Worm (Caenorhabditis elegans) whole organism, L4 larva: Measurements from ENCODE around the gene Y39A3CL.7.
A peak's percentile ranks its signal among the peaks of the same experiment; 100 is the strongest.

Experiments
- F10B5.3 ChIP-seq: sonication (generic microtip); optimal IDR thresholded peaks from 2 replicates; lab custom pipeline; 2016; ENCODE audit warnings: mild to moderate bottlenecking, missing genetic modification characterization, missing compliant biosample characterization
- F26F4.8 ChIP-seq: fragments of 200-800 bp; sonication (Bioruptor generic); conservative IDR thresholded peaks from 2 replicates; pipeline ENCODE4 v1.3.6; 2022; ENCODE audit warnings: missing genetic modification characterization, missing compliant biosample characterization
- F37D6.2 ChIP-seq: sonication (generic microtip); optimal IDR thresholded peaks from 2 replicates; lab custom pipeline; 2016; ENCODE audit warnings: mild to moderate bottlenecking, missing genetic modification characterization, missing compliant biosample characterization
- F44E2.7 ChIP-seq: fragments of 200-800 bp; sonication (Bioruptor generic); IDR thresholded peaks from 2 replicates; pipeline ENCODE4 v2.1.2; 2022; ENCODE audit warnings: missing genetic modification characterization, missing compliant biosample characterization
- F49E8.2 ChIP-seq: sonication (generic microtip); optimal IDR thresholded peaks from 2 replicates; lab custom pipeline; 2016; ENCODE audit warnings: missing compliant biosample characterization, mild to moderate bottlenecking, missing genetic modification characterization, borderline replicate concordance
- R02D3.7 ChIP-seq: fragments of 150-350 bp; sonication (generic microtip); optimal IDR thresholded peaks from 3 replicates; lab custom pipeline; 2014; ENCODE audit warnings: missing biosample characterization, missing genetic modification characterization
- T20F7.1 ChIP-seq: fragments of 200-800 bp; sonication (Bioruptor generic); optimal IDR thresholded peaks from 2 replicates; lab custom pipeline; 2018; ENCODE audit warnings: mild to moderate bottlenecking, missing genetic modification characterization, missing compliant biosample characterization
- Y5F2A.4 ChIP-seq: fragments of 200-800 bp; sonication (Bioruptor generic); optimal IDR thresholded peaks from 2 replicates; lab custom pipeline; 2018; ENCODE audit warnings: mild to moderate bottlenecking, missing genetic modification characterization, missing compliant biosample characterization
- aha-1 ChIP-seq: fragments of 150-350 bp; peaks from one replicate; lab custom pipeline; 2014; ENCODE audit warnings: missing biosample characterization, missing genetic modification characterization
- aly-2 ChIP-seq: sonication (generic microtip); optimal IDR thresholded peaks from 2 replicates; lab custom pipeline; 2018; ENCODE audit warnings: missing biosample characterization, missing genetic modification characterization
- ama-1 ChIP-seq: fragments of 150-350 bp; optimal IDR thresholded peaks from 2 replicates; lab custom pipeline; 2014; ENCODE audit warnings: inconsistent platforms, mixed read lengths
- ceh-20 ChIP-seq: fragments of 200-800 bp; sonication (Bioruptor generic); IDR thresholded peaks from 2 replicates; pipeline ENCODE4 v1.3.6; 2022; ENCODE audit warnings: missing genetic modification reagents, missing genetic modification characterization, missing compliant biosample characterization
- ceh-28 ChIP-seq: fragments of 150-350 bp; optimal IDR thresholded peaks from 2 replicates; lab custom pipeline; 2014; ENCODE audit warnings: missing biosample characterization, missing genetic modification reagents, missing genetic modification characterization
- ceh-32 ChIP-seq: sonication (generic microtip); optimal IDR thresholded peaks from 2 replicates; lab custom pipeline; 2016; ENCODE audit warnings: mild to moderate bottlenecking, missing genetic modification characterization, missing compliant biosample characterization; ENCODE audit not compliant: poor library complexity
- ceh-44 ChIP-seq: fragments of 200-800 bp; sonication (Bioruptor generic); IDR thresholded peaks from 2 replicates; pipeline ENCODE4 v1.3.6; 2022; ENCODE audit warnings: missing genetic modification reagents, missing genetic modification characterization, missing compliant biosample characterization
- dmd-6 ChIP-seq: fragments of 200-800 bp; sonication (Bioruptor generic); IDR thresholded peaks from 2 replicates; pipeline ENCODE4 v1.3.6; 2022; ENCODE audit warnings: missing genetic modification reagents, missing genetic modification characterization, missing compliant biosample characterization
- dpl-1 ChIP-seq: fragments of 150-350 bp; optimal IDR thresholded peaks from 2 replicates; lab custom pipeline; 2014; ENCODE audit warnings: missing biosample characterization, missing genetic modification reagents, missing genetic modification characterization
- duxl-1 ChIP-seq: sonication (generic microtip); optimal IDR thresholded peaks from 2 replicates; lab custom pipeline; 2016; ENCODE audit warnings: mild to moderate bottlenecking, missing genetic modification characterization, moderate library complexity, missing compliant biosample characterization; ENCODE audit not compliant: poor library complexity
- egl-27 ChIP-seq: sonication (generic microtip); optimal IDR thresholded peaks from 3 replicates; lab custom pipeline; 2017; ENCODE audit warnings: missing biosample characterization, missing genetic modification reagents, missing genetic modification characterization
- egl-43 ChIP-seq: fragments of 200-800 bp; sonication (Bioruptor generic); IDR thresholded peaks from 2 replicates; pipeline ENCODE4 v1.3.6; 2022; ENCODE audit warnings: missing genetic modification reagents, missing genetic modification characterization, missing compliant biosample characterization
- hlh-11 ChIP-seq: fragments of 200-800 bp; sonication (Bioruptor generic); optimal IDR thresholded peaks from 2 replicates; lab custom pipeline; 2018; ENCODE audit warnings: mild to moderate bottlenecking, missing genetic modification characterization, missing compliant biosample characterization
- hlh-30 ChIP-seq: sonication (generic microtip); optimal IDR thresholded peaks from 2 replicates; lab custom pipeline; 2017; ENCODE audit warnings: antibody characterized with exemption, mild to moderate bottlenecking, missing genetic modification characterization, missing compliant biosample characterization; ENCODE audit not compliant: insufficient read depth
- hmg-1.1 ChIP-seq: fragments of 200-800 bp; sonication (Bioruptor generic); IDR thresholded peaks from 2 replicates; pipeline ENCODE4 v1.3.6; 2022; ENCODE audit warnings: missing genetic modification reagents, missing genetic modification characterization, missing compliant biosample characterization
- lim-7 ChIP-seq: fragments of 200-800 bp; sonication (Bioruptor generic); IDR thresholded peaks from 2 replicates; pipeline ENCODE4 v1.3.6; 2022; ENCODE audit warnings: missing genetic modification characterization, missing compliant biosample characterization
- lin-39 ChIP-seq: fragments of 150-350 bp; optimal IDR thresholded peaks from 2 replicates; lab custom pipeline; 2014; ENCODE audit warnings: missing biosample characterization, missing genetic modification reagents, missing genetic modification characterization
- madf-5 ChIP-seq, 2 experiments: fragments of 200-800 bp; sonication (Bioruptor generic); IDR thresholded peaks; 2 replicates each; pipeline ENCODE4 v1.3.6; 2022; ENCODE audit warnings: missing compliant biosample characterization in 2 of 2, missing genetic modification characterization in 2 of 2
- mes-2 ChIP-seq: sonication (generic microtip); optimal IDR thresholded peaks from 2 replicates; lab custom pipeline; 2016; ENCODE audit warnings: missing genotype, mild to moderate bottlenecking, missing genetic modification characterization, missing compliant biosample characterization; ENCODE audit not compliant: poor library complexity, severe bottlenecking
- nhr-11 ChIP-seq: fragments of 150-350 bp; optimal IDR thresholded peaks from 2 replicates; lab custom pipeline; 2014; ENCODE audit warnings: missing biosample characterization, missing genetic modification characterization
- nhr-25 ChIP-seq: sonication (generic microtip); optimal IDR thresholded peaks from 2 replicates; lab custom pipeline; 2017; ENCODE audit warnings: missing genetic modification characterization, mild to moderate bottlenecking, missing compliant biosample characterization, antibody characterized with exemption, moderate library complexity, borderline replicate concordance; ENCODE audit not compliant: insufficient read depth
- nhr-28 ChIP-seq: fragments of 150-350 bp; optimal IDR thresholded peaks from 2 replicates; lab custom pipeline; 2014; ENCODE audit warnings: missing biosample characterization, missing genetic modification characterization
- nhr-41 ChIP-seq: fragments of 200-800 bp; sonication (Bioruptor generic); IDR thresholded peaks from 2 replicates; pipeline ENCODE4 v1.3.6; 2022; ENCODE audit warnings: missing genetic modification reagents, missing genetic modification characterization, missing compliant biosample characterization
- nhr-76 ChIP-seq: fragments of 150-350 bp; optimal IDR thresholded peaks from 2 replicates; lab custom pipeline; 2014; ENCODE audit warnings: missing biosample characterization, missing genetic modification characterization
- php-3 ChIP-seq: fragments of 200-800 bp; sonication (Bioruptor generic); IDR thresholded peaks from 2 replicates; pipeline ENCODE4 v1.3.6; 2022; ENCODE audit warnings: missing genetic modification reagents, missing genetic modification characterization, missing compliant biosample characterization
- pqm-1 ChIP-seq: sonication (generic microtip); optimal IDR thresholded peaks from 2 replicates; lab custom pipeline; 2017; ENCODE audit warnings: missing biosample characterization, missing genetic modification characterization
- snpc-1.2 ChIP-seq: fragments of 200-800 bp; sonication (Bioruptor generic); IDR thresholded peaks from 2 replicates; pipeline ENCODE4 v1.3.6; 2022; ENCODE audit warnings: missing genetic modification reagents, missing genetic modification characterization, missing compliant biosample characterization
- tag-97 ChIP-seq: fragments of 200-800 bp; sonication (Bioruptor generic); IDR thresholded peaks from 2 replicates; pipeline ENCODE4 v1.3.6; 2022; ENCODE audit warnings: missing genetic modification characterization, missing compliant biosample characterization
- unc-130 ChIP-seq: sonication (generic microtip); optimal IDR thresholded peaks from 2 replicates; lab custom pipeline; 2016; ENCODE audit warnings: missing genetic modification reagents, missing genetic modification characterization, missing compliant biosample characterization
- unc-39 ChIP-seq: sonication (generic microtip); optimal IDR thresholded peaks from 2 replicates; lab custom pipeline; 2017; ENCODE audit warnings: missing biosample characterization, missing genetic modification characterization
- unc-62 ChIP-seq, 3 experiments: fragments of 150-350 bp in 1 of 3; sonication (generic microtip); optimal IDR thresholded peaks in 2 of 3; peaks in 1 of 3; 1 replicate in 1 of 3; 2 replicates in 2 of 3; lab custom pipeline; 2014 to 2017; ENCODE audit warnings: missing biosample characterization in 3 of 3, missing genetic modification characterization in 3 of 3, missing genetic modification reagents in 3 of 3, missing genotype in 1 of 3
- vab-7 ChIP-seq: fragments of 200-800 bp; sonication (Bioruptor generic); IDR thresholded peaks from 2 replicates; pipeline ENCODE4 v1.3.6; 2022; ENCODE audit warnings: missing genetic modification reagents, missing genetic modification characterization, missing compliant biosample characterization
- zfp-3 ChIP-seq: fragments of 200-800 bp; sonication (Bioruptor generic); conservative IDR thresholded peaks from 2 replicates; pipeline ENCODE4 v1.3.6; 2022; ENCODE audit warnings: missing genetic modification reagents, missing genetic modification characterization, missing compliant biosample characterization

The Y39A3CL.7 gene

DNA sequence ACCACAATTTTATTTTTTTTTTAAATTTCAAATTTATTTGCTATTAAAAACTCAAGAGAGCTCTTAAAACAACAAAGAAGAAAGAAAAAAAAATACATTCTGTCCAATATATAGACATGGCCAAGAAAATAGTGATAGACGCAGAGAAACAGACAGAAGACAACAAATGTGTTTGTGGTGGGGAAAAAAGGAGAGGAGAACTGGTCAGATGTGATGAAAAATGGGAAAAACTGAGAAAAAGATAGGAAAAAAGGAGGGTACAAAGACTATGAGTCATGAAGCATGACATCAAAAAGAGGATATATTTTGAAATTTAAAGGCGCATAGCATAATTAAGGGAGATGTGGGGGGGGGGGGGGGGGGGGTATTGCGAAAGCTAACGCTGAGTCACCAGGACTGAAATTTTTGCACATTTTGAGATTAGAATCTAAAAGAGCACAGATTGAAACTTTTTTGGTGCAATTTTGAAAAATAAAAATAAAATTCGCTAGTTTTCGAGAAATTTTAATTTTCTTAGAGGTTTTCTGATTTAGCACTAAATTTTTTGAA, 5.6 kb upstream of the Y39A3CL.7 start (continued):
- TF ChIP-seq ceh-32 (tag; lab: Kevin White, UChicago) (no peak), F10B5.3 (tag; lab: Kevin White, UChicago) (no peak), R02D3.7 (tag; lab: Kevin White, UChicago) (no peak), php-3 (GFP tag; lab: Robert Waterston, UW) (no peak), dmd-6 (peak; percentile 36), vab-7 (GFP tag; lab: Robert Waterston, UW) (no peak), ceh-28 (tag; lab: Kevin White, UChicago) (no peak), ceh-20 (0 out of 2 replicates have a peak, but pooled peaks have one; percentile 25), lin-39 (no peak), nhr-41 (GFP tag; lab: Robert Waterston, UW) (no peak), unc-39 (no peak), ceh-44 (GFP tag; lab: Robert Waterston, UW) (no peak), duxl-1 (tag; lab: Kevin White, UChicago) (no peak), ama-1 (lab: Kevin White, UChicago) (no peak), mes-2 (tag; lab: Kevin White, UChicago) (no peak), lim-7 (GFP tag; lab: Robert Waterston, UW) (no peak), nhr-11 (tag; lab: Kevin White, UChicago) (peak; percentile 32), snpc-1.2 (no peak), hlh-11 (peak; percentile 59), F26F4.8 (GFP tag; lab: Robert Waterston, UW) (no peak), nhr-25 (tag; lab: Kevin White, UChicago) (no peak), Y5F2A.4 (GFP tag; lab: Kevin White, UChicago) (no peak), pqm-1 (tag; lab: Kevin White, UChicago) (no peak), aha-1 (tag; lab: Kevin White, UChicago) (no peak), F37D6.2 (tag; lab: Kevin White, UChicago) (no peak), nhr-76 (tag; lab: Kevin White, UChicago) (no peak), F44E2.7 (GFP tag; lab: Robert Waterston, UW) (no peak), hlh-30 (tag; lab: Kevin White, UChicago) (peak; percentile 60), unc-130 (GFP tag; lab: Kevin White, UChicago) (no peak), egl-27 (tag; lab: Kevin White, UChicago) (no peak), aly-2 (no peak), zfp-3 (no peak), nhr-28 (peak; percentile 38), madf-5 (GFP tag; IDR thresholded peaks at IDR 0.05; lab: Robert Waterston, UW) (no peak), T20F7.1 (GFP tag; lab: Kevin White, UChicago) (no peak), hmg-1.1 (peak; percentile 46; the same call in 1 of the 2 replicates), egl-43 (GFP tag; lab: Robert Waterston, UW) (no peak), dpl-1 (GFP tag; lab: Kevin White, UChicago) (peak; percentile 40), unc-62 (GFP tag; optimal IDR thresholded peaks at IDR 0.05 in 1 of 2; lab: Kevin White, UChicago) (peak in 1 of 2 experiments; percentile 33), unc-62 (tag; optimal IDR thresholded peaks at IDR 0.05; lab: Kevin White, UChicago) (no peak), F49E8.2 (tag; lab: Kevin White, UChicago) (no peak)

DNA sequence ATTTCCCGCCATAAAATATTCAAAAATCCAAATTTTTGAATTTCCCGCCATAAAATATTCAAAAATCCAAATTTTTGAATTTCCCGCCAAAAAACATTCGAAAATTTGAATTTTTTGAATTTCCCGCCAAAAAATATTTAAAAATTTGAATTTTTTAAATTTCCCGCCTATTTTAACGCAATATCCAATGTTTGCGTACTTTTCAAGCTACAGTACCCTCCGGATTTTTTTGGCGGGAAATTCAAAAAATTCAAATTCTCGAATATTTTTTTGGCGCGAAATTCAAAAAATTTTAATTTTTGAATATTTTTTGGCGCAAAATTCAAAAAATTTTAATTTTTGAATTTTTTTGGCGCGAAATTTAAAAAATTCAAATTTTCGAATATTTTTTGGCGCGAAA, 6.4 kb downstream of the Y39A3CL.7 start:
- TF ChIP-seq tag-97 (GFP tag; lab: Robert Waterston, UW) = no peak
